Fruit fly (Drosophila melanogaster) whole organism, larva: ENCODE results near the gene RpS28a.
A peak's percentile ranks its signal among the peaks of the same experiment; 100 is the strongest.

Experiments
- noc ChIP-seq: fragments of 200-800 bp; sonication (Bioruptor generic); optimal IDR thresholded peaks from 3 replicates; lab custom pipeline; 2019; ENCODE audit warnings: missing biosample characterization, mild to moderate bottlenecking, missing genetic modification characterization, moderate library complexity

The RpS28a gene

DNA sequence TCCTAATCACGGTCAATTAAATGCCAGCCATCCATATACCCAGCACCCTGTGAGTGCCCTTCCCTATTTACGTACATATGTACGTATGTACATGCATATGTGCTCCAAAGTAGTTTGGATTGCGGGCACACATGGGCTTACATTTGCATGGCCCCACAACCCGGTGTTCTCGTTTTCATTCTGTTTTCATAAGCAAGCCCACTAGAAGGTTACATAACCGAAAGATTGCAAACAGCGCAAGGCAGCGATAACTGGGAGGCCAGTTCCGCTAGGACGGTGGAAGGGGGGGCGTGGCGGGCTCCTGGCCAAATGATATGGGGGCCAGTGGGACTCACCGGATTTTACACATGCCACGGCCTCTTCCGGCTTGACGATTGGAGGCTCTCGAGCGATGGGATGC, 8.0 kb downstream of the RpS28a start:
- TF ChIP-seq noc (tag; lab: Kevin White, UChicago): no peak

DNA sequence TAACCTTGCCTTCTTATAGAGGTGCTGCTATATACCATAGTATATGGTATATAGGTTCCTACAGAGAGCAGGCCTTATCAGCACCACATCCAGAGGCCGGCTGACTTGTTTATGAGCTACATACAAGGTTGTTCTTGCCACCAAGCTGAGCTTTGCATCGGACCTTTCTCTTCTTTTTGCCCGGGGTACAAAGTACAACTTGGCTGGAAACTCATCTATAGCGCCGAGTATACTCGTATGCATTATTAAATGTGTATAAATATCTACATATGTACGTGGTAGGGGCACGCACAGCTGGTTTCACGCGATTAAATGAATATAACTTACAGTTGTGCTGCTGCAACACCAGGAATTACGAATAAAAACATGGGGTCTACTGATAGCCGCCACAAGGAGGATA, 8.5 kb downstream of the RpS28a start:
- TF ChIP-seq noc (tag; lab: Kevin White, UChicago): no peak

- TF ChIP-seq noc (tag; lab: Kevin White, UChicago): peak; percentile 71
Measured at dm6 chr3R:30012602-30013489, 9.6 kb downstream of the RpS28a start.

dm6 chr3R:30009173-30009572, 13.3 kb downstream of the RpS28a start, which contains the start of gene CG7912:
Gene CG7912 (minus strand): TSS chr3R:30009189.
- no peak for TF ChIP-seq noc (tag; lab: Kevin White, UChicago)

DNA sequence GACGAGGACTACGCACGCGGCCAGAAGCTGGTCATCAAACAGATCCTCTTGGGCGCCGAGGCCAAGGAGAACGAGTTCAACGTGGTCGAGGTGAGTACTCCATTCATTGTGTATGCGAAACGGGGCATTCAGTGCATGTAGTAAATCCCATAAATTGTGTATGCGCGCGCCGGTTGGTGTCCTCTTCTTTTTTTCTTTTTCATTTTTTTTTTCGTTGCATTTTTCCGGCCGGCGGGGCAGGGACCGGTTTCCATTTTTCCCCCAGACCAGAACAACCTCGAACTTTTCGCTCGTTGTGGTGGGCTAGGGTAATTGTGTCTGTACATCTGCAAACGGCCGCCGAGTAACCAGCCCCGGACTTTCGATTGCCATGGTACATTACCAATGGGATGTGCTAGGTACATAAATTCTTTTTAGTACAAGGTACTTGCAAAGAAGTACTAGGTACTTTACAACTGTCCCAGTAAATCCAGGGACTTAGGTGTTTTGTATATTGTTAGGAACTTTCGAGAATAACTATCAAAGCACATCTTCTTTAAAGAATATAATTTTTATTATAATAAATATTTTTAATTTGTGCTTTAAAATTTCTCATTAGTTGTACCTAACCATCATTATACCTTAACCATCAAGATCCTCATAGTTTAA, 17.0 kb downstream of the RpS28a start:
- no peak for TF ChIP-seq noc (tag; lab: Kevin White, UChicago)

- TF ChIP-seq noc (tag; lab: Kevin White, UChicago): peak; percentile 34
Measured at dm6 chr3R:30004648-30005047, 17.8 kb downstream of the RpS28a start, which contains the start of the genes Nlp and Nph. Gene Nlp (plus strand): TSS chr3R:30004785. Gene Nph (minus strand): TSS chr3R:30004861.

DNA sequence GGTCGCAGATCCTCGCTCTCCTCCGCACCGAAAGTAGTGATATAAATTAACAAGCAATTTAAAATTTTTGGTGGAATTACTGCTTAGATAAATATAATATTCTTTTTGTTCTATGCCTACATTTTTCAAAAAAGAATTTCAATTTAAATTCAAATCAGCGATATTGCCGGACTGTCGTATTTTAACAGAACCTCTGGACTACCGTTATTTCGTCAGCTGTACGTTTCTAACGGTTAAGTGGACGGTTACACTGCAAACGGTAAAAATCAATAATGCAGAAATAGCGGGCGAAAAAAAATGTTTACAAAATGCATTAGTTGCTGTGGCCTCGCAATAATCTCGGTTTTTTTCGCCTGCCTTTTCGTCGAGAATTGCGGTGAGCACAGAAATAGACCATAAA, 22.2 kb downstream of the RpS28a start, which contains the start of gene Tace:
TSS of gene Tace (plus strand) at position 245 of the 400 bp plus-strand sequence.
- TF ChIP-seq noc (tag; lab: Kevin White, UChicago): no peak

- no peak for TF ChIP-seq noc (tag; lab: Kevin White, UChicago)
Measured at dm6 chr3R:29999495-29999894, 23.0 kb downstream of the RpS28a start, which contains the start of gene CG34298. Gene CG34298 (plus strand): TSS chr3R:29999795.

DNA sequence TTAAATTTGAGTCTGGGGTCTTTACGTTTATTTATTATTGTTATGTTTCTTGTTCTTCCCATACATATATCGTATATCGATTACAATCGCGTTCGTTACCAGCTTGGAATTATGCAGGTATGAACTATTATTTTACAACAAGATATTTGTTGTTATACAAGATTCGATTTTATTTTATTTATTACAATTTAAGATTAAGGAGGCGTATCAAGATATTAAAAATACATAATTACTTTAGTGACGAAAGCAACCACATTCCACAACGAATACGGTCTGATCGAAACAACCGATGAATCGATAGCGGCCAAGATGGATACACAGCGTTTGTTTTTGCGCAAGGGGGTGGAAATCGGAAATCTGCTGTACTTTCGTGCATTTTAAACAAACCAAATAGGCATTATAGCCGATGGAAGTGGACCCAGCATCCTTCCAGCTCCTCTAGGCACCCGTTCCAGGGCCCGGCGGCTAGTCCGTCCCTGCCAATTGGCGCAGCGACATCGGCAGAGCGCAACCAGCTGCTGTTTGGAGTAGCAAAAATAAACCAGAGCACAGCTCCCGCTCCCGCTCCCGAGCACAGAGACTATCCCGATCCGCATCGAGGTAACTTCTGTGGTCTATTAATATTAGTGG, 24.7 kb downstream of the RpS28a start, which contains the start of the genes CG15525 and CG11504:
TSS of gene CG15525 (minus strand) at position 70 of the 630 bp plus-strand sequence.
TSS of gene CG11504 (plus strand) at position 294 of the 630 bp plus-strand sequence.
- TF ChIP-seq noc (tag; lab: Kevin White, UChicago): no peak

- TF ChIP-seq noc (tag; lab: Kevin White, UChicago): no peak
Measured at dm6 chr3R:29995035-29995434, 27.4 kb downstream of the RpS28a start, which contains the start of the genes CG7903 and Sas-6. Gene CG7903 (minus strand): TSS chr3R:29995231. Gene Sas-6 (plus strand): TSS chr3R:29995357.

DNA sequence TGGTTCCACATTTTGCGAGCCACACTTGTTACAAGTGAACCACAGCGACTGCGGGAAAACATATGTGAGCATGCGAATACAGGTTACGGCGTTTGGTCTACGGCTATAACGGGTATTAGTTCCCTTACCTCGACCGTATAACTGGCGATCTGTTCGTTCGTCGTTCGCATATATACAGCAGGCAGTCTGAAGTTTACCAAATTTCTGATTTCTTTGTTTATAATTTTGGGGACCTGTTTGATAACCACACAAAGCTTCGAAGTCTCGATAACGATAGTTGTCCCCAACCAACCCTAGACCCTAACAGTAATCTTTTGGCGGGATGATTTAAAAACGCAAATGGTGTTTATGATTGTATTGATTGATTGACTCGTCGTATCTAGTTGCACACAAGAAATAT, 29.3 kb downstream of the RpS28a start, which contains the start of gene Acph-1:
TSS of gene Acph-1 (minus strand) at position 278 of the 400 bp plus-strand sequence.
- TF ChIP-seq noc (tag; lab: Kevin White, UChicago): no peak

- TF ChIP-seq noc (tag; lab: Kevin White, UChicago): no peak
Measured at dm6 chr3R:29990681-29991080, 31.8 kb downstream of the RpS28a start.

- TF ChIP-seq noc (tag; lab: Kevin White, UChicago): no peak
Measured at dm6 chr3R:29985219-29985618, 37.2 kb downstream of the RpS28a start.

DNA sequence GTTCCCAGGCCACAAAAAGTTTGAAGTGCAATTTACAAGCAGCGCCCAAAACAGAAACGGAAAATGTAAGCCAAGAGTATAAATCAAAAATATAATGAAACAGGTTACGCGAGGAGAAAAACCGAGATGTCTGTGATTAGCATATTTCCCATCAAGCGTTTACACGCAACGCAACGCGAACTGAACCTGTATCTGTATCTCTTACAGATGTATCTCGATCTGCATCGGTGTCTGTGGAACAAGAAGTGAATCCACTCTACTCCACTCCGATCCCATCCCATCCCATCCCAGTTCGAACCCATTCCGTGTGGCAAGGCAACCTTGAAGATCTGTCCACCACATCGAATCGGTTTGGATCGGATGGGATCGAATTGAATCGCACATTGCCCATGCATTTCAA, 38.6 kb downstream of the RpS28a start:
- TF ChIP-seq noc (tag; lab: Kevin White, UChicago): no peak

DNA sequence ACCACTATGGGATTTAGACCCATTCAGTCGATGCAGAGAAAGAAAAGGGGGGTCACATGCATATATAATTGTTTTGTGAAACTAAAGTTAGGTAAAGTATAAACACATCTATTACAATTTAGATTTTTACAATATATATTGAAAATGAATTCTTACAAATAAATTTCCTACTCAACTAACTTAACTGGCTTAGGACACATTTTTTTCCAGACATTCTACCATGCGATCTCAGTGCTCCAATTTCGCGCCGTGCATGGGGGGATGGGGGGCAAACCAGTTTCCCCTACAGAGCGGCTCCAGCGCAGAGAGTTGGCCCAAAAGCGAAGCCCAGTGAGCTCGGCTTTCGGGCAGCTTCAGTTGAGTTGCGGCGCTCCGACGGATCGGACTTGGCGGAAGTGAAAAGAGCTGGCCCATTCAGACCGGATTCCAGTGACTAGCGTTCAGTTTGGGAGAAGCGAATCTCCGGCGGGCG, 39.3 kb downstream of the RpS28a start, which contains the start of gene CG7896:
TSS of gene CG7896 (plus strand) at position 354 of the 472 bp plus-strand sequence.
- TF ChIP-seq noc (tag; lab: Kevin White, UChicago): peak; percentile 75
